Fruit fly (Drosophila melanogaster): ENCODE data around the gene CG2871.

DNA sequence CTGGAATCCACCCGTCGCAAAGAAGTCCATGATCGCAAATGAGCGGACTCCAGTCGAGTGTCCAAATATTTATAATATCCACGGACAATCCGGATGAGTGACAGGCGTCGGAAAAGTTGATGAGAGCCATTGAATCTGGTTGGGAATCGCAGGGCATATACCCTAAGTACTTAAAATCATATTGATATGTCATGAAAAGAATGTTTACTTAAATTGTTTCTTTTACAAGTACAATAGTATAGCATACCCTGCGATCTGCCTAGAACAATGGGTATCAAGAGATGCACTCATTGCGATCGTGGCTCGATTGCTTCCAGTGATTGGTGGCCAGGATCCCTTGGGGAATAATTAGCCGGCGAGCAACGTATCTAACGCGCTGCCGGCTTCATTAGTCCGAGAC lies 5.7 kb downstream of the CG2871 start, which contains the start of gene Klf15:
- TF ChIP-seq Dll (optimal IDR thresholded peaks at IDR 0.05) (no peak), psq (optimal IDR thresholded peaks at IDR 0.05) (no peak)
